Worm (Caenorhabditis elegans) whole organism, L4 larva: Measurements from ENCODE around the gene sart-3.

ENCODE experiments used
- F37D6.2 ChIP-seq: sonication (generic microtip); optimal IDR thresholded peaks from 2 replicates; lab custom pipeline; 2016; ENCODE audit warnings: mild to moderate bottlenecking, missing genetic modification characterization, missing compliant biosample characterization
- F44E2.7 ChIP-seq: fragments of 200-800 bp; sonication (Bioruptor generic); IDR thresholded peaks from 2 replicates; pipeline ENCODE4 v2.1.2; 2022; ENCODE audit warnings: missing genetic modification characterization, missing compliant biosample characterization
- R02D3.7 ChIP-seq: fragments of 150-350 bp; sonication (generic microtip); optimal IDR thresholded peaks from 3 replicates; lab custom pipeline; 2014; ENCODE audit warnings: missing biosample characterization, missing genetic modification characterization
- T26A8.4 ChIP-seq: fragments of 200-800 bp; sonication (Bioruptor generic); IDR thresholded peaks from 2 replicates; pipeline ENCODE4 v1.3.6; 2022; ENCODE audit warnings: missing genetic modification characterization, missing compliant biosample characterization
- Y5F2A.4 ChIP-seq: fragments of 200-800 bp; sonication (Bioruptor generic); optimal IDR thresholded peaks from 2 replicates; lab custom pipeline; 2018; ENCODE audit warnings: mild to moderate bottlenecking, missing genetic modification characterization, missing compliant biosample characterization
- Y75B8A.6 ChIP-seq: fragments of 200-800 bp; sonication (Bioruptor generic); IDR thresholded peaks from 2 replicates; pipeline ENCODE4 v1.3.6; 2022; ENCODE audit warnings: missing genetic modification reagents, missing genetic modification characterization, missing compliant biosample characterization
- ZK337.2 ChIP-seq: fragments of 200-800 bp; sonication (Bioruptor generic); IDR thresholded peaks from 2 replicates; pipeline ENCODE4 v1.3.6; 2022; ENCODE audit warnings: missing genetic modification reagents, missing genetic modification characterization, missing compliant biosample characterization
- aha-1 ChIP-seq: fragments of 150-350 bp; peaks from one replicate; lab custom pipeline; 2014; ENCODE audit warnings: missing biosample characterization, missing genetic modification characterization
- attf-4 ChIP-seq: sonication (generic microtip); optimal IDR thresholded peaks from 3 replicates; lab custom pipeline; 2017; ENCODE audit warnings: missing biosample characterization, missing genetic modification characterization
- ceh-20 ChIP-seq: fragments of 200-800 bp; sonication (Bioruptor generic); IDR thresholded peaks from 2 replicates; pipeline ENCODE4 v1.3.6; 2022; ENCODE audit warnings: missing genetic modification reagents, missing genetic modification characterization, missing compliant biosample characterization
- cey-2 ChIP-seq: sonication (generic microtip); optimal IDR thresholded peaks from 3 replicates; lab custom pipeline; 2017; ENCODE audit warnings: missing genetic modification characterization, mild to moderate bottlenecking, missing compliant biosample characterization, antibody characterized with exemption, borderline replicate concordance; ENCODE audit not compliant: insufficient read depth
- daf-16 ChIP-seq, 3 experiments: sonication (generic microtip); optimal IDR thresholded peaks; 2 replicates each; lab custom pipeline; 2016 to 2017; ENCODE audit warnings: missing genetic modification characterization in 3 of 3, missing genetic modification reagents in 3 of 3, mild to moderate bottlenecking in 2 of 3, missing compliant biosample characterization in 2 of 3, missing biosample characterization in 1 of 3, moderate library complexity in 1 of 3
- dmd-6 ChIP-seq: fragments of 200-800 bp; sonication (Bioruptor generic); IDR thresholded peaks from 2 replicates; pipeline ENCODE4 v1.3.6; 2022; ENCODE audit warnings: missing genetic modification reagents, missing genetic modification characterization, missing compliant biosample characterization
- dmd-8 ChIP-seq: fragments of 200-800 bp; sonication (Bioruptor generic); IDR thresholded peaks from 2 replicates; pipeline ENCODE4 v1.3.6; 2022; ENCODE audit warnings: missing genetic modification characterization, missing compliant biosample characterization
- dpl-1 ChIP-seq: fragments of 150-350 bp; optimal IDR thresholded peaks from 2 replicates; lab custom pipeline; 2014; ENCODE audit warnings: missing biosample characterization, missing genetic modification reagents, missing genetic modification characterization
- dve-1 ChIP-seq: sonication (generic microtip); optimal IDR thresholded peaks from 2 replicates; lab custom pipeline; 2017; ENCODE audit warnings: antibody characterized with exemption, mild to moderate bottlenecking, missing genetic modification characterization, missing compliant biosample characterization; ENCODE audit not compliant: insufficient read depth
- hlh-11 ChIP-seq: fragments of 200-800 bp; sonication (Bioruptor generic); optimal IDR thresholded peaks from 2 replicates; lab custom pipeline; 2018; ENCODE audit warnings: mild to moderate bottlenecking, missing genetic modification characterization, missing compliant biosample characterization
- hlh-30 ChIP-seq: sonication (generic microtip); optimal IDR thresholded peaks from 2 replicates; lab custom pipeline; 2017; ENCODE audit warnings: antibody characterized with exemption, mild to moderate bottlenecking, missing genetic modification characterization, missing compliant biosample characterization; ENCODE audit not compliant: insufficient read depth
- jun-1 ChIP-seq: fragments of 150-350 bp; optimal IDR thresholded peaks from 2 replicates; lab custom pipeline; 2014; ENCODE audit warnings: missing biosample characterization, missing genetic modification reagents, missing genetic modification characterization
- lin-1 ChIP-seq: fragments of 200-800 bp; sonication (Bioruptor generic); IDR thresholded peaks from 2 replicates; pipeline ENCODE4 v1.3.6; 2022; ENCODE audit warnings: missing genetic modification reagents, missing genetic modification characterization, missing compliant biosample characterization
- lin-15B ChIP-seq: fragments of 150-350 bp; sonication (generic microtip); optimal IDR thresholded peaks from 3 replicates; lab custom pipeline; 2014; ENCODE audit warnings: missing biosample characterization, missing genetic modification characterization
- lsy-2 ChIP-seq, 2 experiments: fragments of 150-350 bp in 1 of 2; sonication (generic microtip) in 1 of 2; optimal IDR thresholded peaks; 2 replicates each; lab custom pipeline; 2014 to 2017; ENCODE audit warnings: missing biosample characterization in 2 of 2, missing genetic modification characterization in 2 of 2
- madf-5 ChIP-seq, 2 experiments: fragments of 200-800 bp; sonication (Bioruptor generic); IDR thresholded peaks; 2 replicates each; pipeline ENCODE4 v1.3.6; 2022; ENCODE audit warnings: missing compliant biosample characterization in 2 of 2, missing genetic modification characterization in 2 of 2
- madf-9 ChIP-seq: fragments of 200-800 bp; sonication (Bioruptor generic); conservative IDR thresholded peaks from 2 replicates; pipeline ENCODE4 v1.3.6; 2022; ENCODE audit warnings: missing genetic modification reagents, missing genetic modification characterization, missing compliant biosample characterization
- mdl-1 ChIP-seq, 2 experiments: fragments of 150-350 bp in 1 of 2; sonication (generic microtip) in 1 of 2; optimal IDR thresholded peaks; 2 replicates each; lab custom pipeline; 2014 to 2017; ENCODE audit warnings: missing biosample characterization in 2 of 2, missing genetic modification characterization in 2 of 2
- mes-2 ChIP-seq: sonication (generic microtip); optimal IDR thresholded peaks from 2 replicates; lab custom pipeline; 2016; ENCODE audit warnings: missing genotype, mild to moderate bottlenecking, missing genetic modification characterization, missing compliant biosample characterization; ENCODE audit not compliant: poor library complexity, severe bottlenecking
- mxl-2 ChIP-seq: fragments of 200-800 bp; sonication (Bioruptor generic); conservative IDR thresholded peaks from 2 replicates; pipeline ENCODE4 v1.3.6; 2022; ENCODE audit warnings: missing genetic modification reagents, missing genetic modification characterization, missing compliant biosample characterization
- mxl-3 ChIP-seq: fragments of 200-800 bp; sonication (Bioruptor generic); optimal IDR thresholded peaks from 2 replicates; lab custom pipeline; 2018; ENCODE audit warnings: mild to moderate bottlenecking, missing genetic modification characterization, missing compliant biosample characterization
- nhr-11 ChIP-seq: fragments of 150-350 bp; optimal IDR thresholded peaks from 2 replicates; lab custom pipeline; 2014; ENCODE audit warnings: missing biosample characterization, missing genetic modification characterization
- nhr-111 ChIP-seq: fragments of 200-800 bp; sonication (Bioruptor generic); optimal IDR thresholded peaks from 2 replicates; lab custom pipeline; 2018; ENCODE audit warnings: mild to moderate bottlenecking, missing genetic modification characterization, missing compliant biosample characterization
- nhr-28 ChIP-seq: fragments of 150-350 bp; optimal IDR thresholded peaks from 2 replicates; lab custom pipeline; 2014; ENCODE audit warnings: missing biosample characterization, missing genetic modification characterization
- nhr-41 ChIP-seq: fragments of 200-800 bp; sonication (Bioruptor generic); IDR thresholded peaks from 2 replicates; pipeline ENCODE4 v1.3.6; 2022; ENCODE audit warnings: missing genetic modification reagents, missing genetic modification characterization, missing compliant biosample characterization
- nhr-42 ChIP-seq: fragments of 200-800 bp; sonication (Bioruptor generic); IDR thresholded peaks from 2 replicates; pipeline ENCODE4 v1.3.6; 2022; ENCODE audit warnings: missing genetic modification characterization, missing compliant biosample characterization
- nhr-6 ChIP-seq: fragments of 150-350 bp; optimal IDR thresholded peaks from 2 replicates; lab custom pipeline; 2014; ENCODE audit warnings: missing biosample characterization, missing genetic modification characterization
- nhr-77 ChIP-seq: fragments of 150-350 bp; optimal IDR thresholded peaks from 2 replicates; lab custom pipeline; 2014; ENCODE audit warnings: missing biosample characterization, missing genetic modification characterization
- php-3 ChIP-seq: fragments of 200-800 bp; sonication (Bioruptor generic); IDR thresholded peaks from 2 replicates; pipeline ENCODE4 v1.3.6; 2022; ENCODE audit warnings: missing genetic modification reagents, missing genetic modification characterization, missing compliant biosample characterization
- pqm-1 ChIP-seq: sonication (generic microtip); optimal IDR thresholded peaks from 2 replicates; lab custom pipeline; 2017; ENCODE audit warnings: missing biosample characterization, missing genetic modification characterization
- set-16 ChIP-seq: fragments of 200-800 bp; sonication (Bioruptor generic); IDR thresholded peaks from 2 replicates; pipeline ENCODE4 v1.3.6; 2022; ENCODE audit warnings: missing genetic modification reagents, missing genetic modification characterization, missing compliant biosample characterization
- spr-1 ChIP-seq: sonication (generic microtip); optimal IDR thresholded peaks from 2 replicates; lab custom pipeline; 2016; ENCODE audit warnings: mild to moderate bottlenecking, missing genetic modification characterization, missing compliant biosample characterization
- tag-97 ChIP-seq: fragments of 200-800 bp; sonication (Bioruptor generic); IDR thresholded peaks from 2 replicates; pipeline ENCODE4 v1.3.6; 2022; ENCODE audit warnings: missing genetic modification characterization, missing compliant biosample characterization
- tra-1 ChIP-seq: fragments of 200-800 bp; sonication (Bioruptor generic); IDR thresholded peaks from 2 replicates; pipeline ENCODE4 v1.3.6; 2022; ENCODE audit warnings: missing genetic modification reagents, missing genetic modification characterization, missing compliant biosample characterization
- unc-39 ChIP-seq: sonication (generic microtip); optimal IDR thresholded peaks from 2 replicates; lab custom pipeline; 2017; ENCODE audit warnings: missing biosample characterization, missing genetic modification characterization
- zag-1 ChIP-seq: fragments of 150-350 bp; optimal IDR thresholded peaks from 2 replicates; lab custom pipeline; 2014; ENCODE audit warnings: missing biosample characterization, missing genetic modification characterization
- ztf-11 ChIP-seq: fragments of 150-350 bp; optimal IDR thresholded peaks from 2 replicates; lab custom pipeline; 2014; ENCODE audit warnings: missing biosample characterization, missing genetic modification characterization

The sart-3 gene

ce11 chrIV:11298154-11299086 is 34.3 kb downstream of the sart-3 start, which contains the start of the genes B0035.15 and dnj-1 (continued):
- TF ChIP-seq jun-1 (tag; lab: Kevin White, UChicago) = no peak
- peak; percentile 50 for TF ChIP-seq dpl-1 (GFP tag; lab: Kevin White, UChicago)
- no peak for TF ChIP-seq ztf-11 (tag; lab: Kevin White, UChicago)
- TF ChIP-seq pqm-1 (tag; lab: Kevin White, UChicago) = no peak
- TF ChIP-seq madf-9 (GFP tag; lab: Robert Waterston, UW) = no peak
- TF ChIP-seq lsy-2 (tag; optimal IDR thresholded peaks at IDR 0.05; lab: Kevin White, UChicago) = peak in 1 of 2 experiments; percentile 53
- TF ChIP-seq dmd-8 (GFP tag; lab: Robert Waterston, UW) = no peak
- TF ChIP-seq nhr-42 (GFP tag; lab: Robert Waterston, UW) = no peak
- TF ChIP-seq nhr-11 = no peak
- TF ChIP-seq nhr-111 (GFP tag; lab: Kevin White, UChicago) = no peak
- TF ChIP-seq Y75B8A.6 (GFP tag; lab: Robert Waterston, UW) = no peak
- peak; percentile 66 for TF ChIP-seq mes-2 (tag; lab: Kevin White, UChicago)

ce11 chrIV:11296787-11297186 is 36.0 kb downstream of the sart-3 start, which contains the start of gene mttu-1:
Gene mttu-1 (minus strand): TSS chrIV:11296887.
- TF ChIP-seq ceh-20 (no peak), jun-1 (tag; lab: Kevin White, UChicago) (no peak)
- TF ChIP-seq, all 104 proteins: peak for 0

ce11 chrIV:11288965-11289364 is 43.8 kb downstream of the sart-3 start:
- no peak for TF ChIP-seq tag-97 (GFP tag; lab: Robert Waterston, UW)
- peak; percentile 82 for TF ChIP-seq hlh-11 (tag; lab: Kevin White, UChicago)
- no peak for TF ChIP-seq daf-16 (GFP tag; optimal IDR thresholded peaks at IDR 0.05; lab: Kevin White, UChicago)
- TF ChIP-seq daf-16 (tag; optimal IDR thresholded peaks at IDR 0.05; lab: Kevin White, UChicago) = peak; percentile 96
- peak; percentile 25 for TF ChIP-seq nhr-6 (tag; lab: Kevin White, UChicago)
- TF ChIP-seq aha-1 (tag; lab: Kevin White, UChicago) = no peak
- TF ChIP-seq nhr-111 (GFP tag; lab: Kevin White, UChicago) = no peak
- no peak for TF ChIP-seq spr-1
- peak; percentile 90 for TF ChIP-seq dve-1 (tag; lab: Kevin White, UChicago)
- no peak for TF ChIP-seq nhr-11
- peak; percentile 99 for TF ChIP-seq pqm-1 (tag; lab: Kevin White, UChicago)
- TF ChIP-seq nhr-77 (tag; lab: Kevin White, UChicago) = peak; percentile 84
- TF ChIP-seq zag-1 (tag; lab: Kevin White, UChicago) = no peak
- no peak for TF ChIP-seq F44E2.7 (GFP tag; lab: Robert Waterston, UW)
- TF ChIP-seq unc-39 (tag; lab: Kevin White, UChicago) = no peak
- TF ChIP-seq set-16 = no peak
- peak; percentile 36 for TF ChIP-seq mxl-3
- peak; percentile 57; the same call in 1 of the 2 replicates for TF ChIP-seq lin-1 (GFP tag; lab: Robert Waterston, UW)
- TF ChIP-seq attf-4 (tag; lab: Kevin White, UChicago) = no peak
- TF ChIP-seq tra-1 (GFP tag; lab: Robert Waterston, UW) = peak; percentile 62
- no peak for TF ChIP-seq R02D3.7 (tag; lab: Kevin White, UChicago)
- no peak for TF ChIP-seq mdl-1 (tag; optimal IDR thresholded peaks at IDR 0.05; lab: Kevin White, UChicago)
- TF ChIP-seq madf-5 (GFP tag; IDR thresholded peaks at IDR 0.05; lab: Robert Waterston, UW) = no peak
- TF ChIP-seq ceh-20 = no peak
- TF ChIP-seq php-3 (GFP tag; lab: Robert Waterston, UW) = peak; percentile 98
- peak; percentile 33 for TF ChIP-seq hlh-30 (tag; lab: Kevin White, UChicago)
- TF ChIP-seq mxl-2 (GFP tag; lab: Robert Waterston, UW) = no peak
- TF ChIP-seq T26A8.4 (GFP tag; lab: Robert Waterston, UW) = no peak; the same call in 1 of the 2 replicates
- TF ChIP-seq lin-15B (tag; lab: Kevin White, UChicago) = no peak
- TF ChIP-seq Y5F2A.4 (GFP tag; lab: Kevin White, UChicago) = no peak
- peak; percentile 88 for TF ChIP-seq nhr-28 (tag; lab: Kevin White, UChicago)
- TF ChIP-seq nhr-41 (GFP tag; lab: Robert Waterston, UW) = no peak
- TF ChIP-seq ZK337.2 (GFP tag; lab: Robert Waterston, UW) = no peak
- no peak for TF ChIP-seq F37D6.2
- TF ChIP-seq dmd-6 (GFP tag; lab: Robert Waterston, UW) = peak; percentile 80
- no peak for TF ChIP-seq cey-2 (tag; lab: Kevin White, UChicago)
